Fruit fly (Drosophila melanogaster): ENCODE data around the gene alpha-Est1.

DNA sequence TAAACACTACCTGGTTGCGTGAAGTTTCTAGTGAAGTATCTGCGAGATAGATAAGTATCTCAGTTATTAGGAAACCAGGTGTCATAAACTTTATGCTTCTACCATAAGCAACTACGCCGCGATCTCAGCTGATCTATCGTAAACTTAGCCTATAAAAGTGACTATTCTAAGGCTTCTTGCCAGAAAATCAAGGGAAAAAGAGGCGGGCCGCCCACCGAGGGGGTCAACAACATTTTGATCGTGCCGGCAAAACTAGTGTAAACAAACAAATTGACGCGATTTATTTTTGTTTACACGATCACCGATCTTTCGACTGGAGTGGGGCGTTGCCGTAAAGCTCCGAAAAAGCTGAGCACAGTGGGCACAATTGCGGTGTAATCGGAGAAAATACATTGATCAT lies 24.8 kb downstream of the alpha-Est1 start:
- TF ChIP-seq Clk (GFP tag; optimal IDR thresholded peaks at IDR 0.05) (no peak), Hr96 (GFP tag; optimal IDR thresholded peaks at IDR 0.05) (no peak), cnc (optimal IDR thresholded peaks at IDR 0.05) (no peak), kay (GFP tag; ENCODE audit: borderline replicate concordance) (no peak), cic (GFP tag; optimal IDR thresholded peaks at IDR 0.05) (no peak), pad (GFP tag; optimal IDR thresholded peaks at IDR 0.05) (no peak), toe (GFP tag; optimal IDR thresholded peaks at IDR 0.05) (no peak), CG33017 (tag; optimal IDR thresholded peaks at IDR 0.05) (peak; percentile 11), ovo (GFP tag; optimal IDR thresholded peaks at IDR 0.05) (no peak), tj (GFP tag; optimal IDR thresholded peaks at IDR 0.05) (no peak), CG7045 (GFP tag; optimal IDR thresholded peaks at IDR 0.05) (no peak)
